Worm (Caenorhabditis elegans) whole organism, L1 larva: ENCODE results near the gene R13A1.3.

Experiments used
- C16A3.4 ChIP-seq: fragments of 150-350 bp; optimal IDR thresholded peaks from 2 replicates; lab custom pipeline; 2014; ENCODE audit warnings: missing biosample characterization, missing genetic modification characterization
- C34B4.2 ChIP-seq: sonication (generic microtip); optimal IDR thresholded peaks from 2 replicates; lab custom pipeline; 2017; ENCODE audit warnings: mild to moderate bottlenecking, missing genetic modification characterization, missing compliant biosample characterization
- F16B12.6 ChIP-seq: fragments of 150-350 bp; optimal IDR thresholded peaks from 2 replicates; lab custom pipeline; 2014; ENCODE audit warnings: missing biosample characterization, missing genetic modification characterization
- alr-1 ChIP-seq: fragments of 200-800 bp; sonication (Bioruptor generic); optimal IDR thresholded peaks from 2 replicates; lab custom pipeline; 2018; ENCODE audit warnings: borderline replicate concordance, mild to moderate bottlenecking, missing genetic modification characterization, missing compliant biosample characterization
- ama-1 ChIP-seq: fragments of 150-350 bp; optimal IDR thresholded peaks from 2 replicates; lab custom pipeline; 2014
- ceh-8 ChIP-seq: fragments of 200-800 bp; sonication (Bioruptor generic); optimal IDR thresholded peaks from 2 replicates; lab custom pipeline; 2018; ENCODE audit warnings: mild to moderate bottlenecking, missing genetic modification characterization, moderate library complexity, missing compliant biosample characterization
- dpl-1 ChIP-seq, 3 experiments: fragments of 150-350 bp in 2 of 3; sonication (generic microtip) in 1 of 3; optimal IDR thresholded peaks; 2 replicates each; lab custom pipeline; 2014 to 2017; ENCODE audit warnings: missing biosample characterization in 3 of 3, missing genetic modification characterization in 3 of 3, missing genetic modification reagents in 3 of 3
- egl-27 ChIP-seq, 2 experiments: fragments of 150-350 bp in 1 of 2; sonication (generic microtip); optimal IDR thresholded peaks; 3 replicates each; lab custom pipeline; 2017 to 2018; ENCODE audit warnings: missing biosample characterization in 2 of 2, missing genetic modification characterization in 2 of 2, missing genetic modification reagents in 2 of 2
- elt-2 ChIP-seq: sonication (generic microtip); optimal IDR thresholded peaks from 2 replicates; lab custom pipeline; 2016; ENCODE audit warnings: missing genetic modification characterization, mild to moderate bottlenecking, inconsistent platforms, missing compliant biosample characterization, missing genetic modification reagents
- ets-5 ChIP-seq: fragments of 200-800 bp; sonication (Bioruptor generic); IDR thresholded peaks from 2 replicates; pipeline ENCODE4 v1.3.6; 2022; ENCODE audit warnings: missing genetic modification characterization, missing compliant biosample characterization
- fkh-8 ChIP-seq: sonication (generic microtip); optimal IDR thresholded peaks from 2 replicates; lab custom pipeline; 2016; ENCODE audit warnings: mild to moderate bottlenecking, missing genetic modification characterization, missing compliant biosample characterization
- fos-1 ChIP-seq: fragments of 150-350 bp; optimal IDR thresholded peaks from 2 replicates; lab custom pipeline; 2014; ENCODE audit warnings: missing biosample characterization, missing genetic modification characterization
- hlh-17 ChIP-seq: fragments of 200-800 bp; sonication (Bioruptor generic); optimal IDR thresholded peaks from 2 replicates; lab custom pipeline; 2018; ENCODE audit warnings: missing genetic modification characterization, mild to moderate bottlenecking, missing compliant biosample characterization, moderate library complexity, borderline replicate concordance
- jun-1 ChIP-seq: fragments of 150-350 bp; optimal IDR thresholded peaks from 2 replicates; lab custom pipeline; 2014; ENCODE audit warnings: missing biosample characterization, missing genetic modification reagents, missing genetic modification characterization
- lin-14 ChIP-seq: fragments of 200-800 bp; sonication (Bioruptor generic); optimal IDR thresholded peaks from 2 replicates; lab custom pipeline; 2018; ENCODE audit warnings: mild to moderate bottlenecking, missing genetic modification characterization, moderate library complexity, missing compliant biosample characterization
- lin-15B ChIP-seq: fragments of 150-350 bp; sonication (generic microtip); optimal IDR thresholded peaks from 3 replicates; lab custom pipeline; 2014; ENCODE audit warnings: missing biosample characterization, missing genetic modification characterization
- lin-35 ChIP-seq, 2 experiments: fragments of 150-350 bp; optimal IDR thresholded peaks; 2 replicates each; lab custom pipeline; 2014; ENCODE audit warnings: missing biosample characterization in 2 of 2, missing genetic modification characterization in 2 of 2, missing genetic modification reagents in 2 of 2
- lir-3 ChIP-seq: sonication (generic microtip); optimal IDR thresholded peaks from 2 replicates; lab custom pipeline; 2016; ENCODE audit warnings: mild to moderate bottlenecking, missing genetic modification characterization, moderate library complexity, missing compliant biosample characterization; ENCODE audit not compliant: poor library complexity
- lsy-2 ChIP-seq, 2 experiments: fragments of 150-350 bp; optimal IDR thresholded peaks; 2 replicates each; lab custom pipeline; 2014; ENCODE audit warnings: missing biosample characterization in 2 of 2, missing genetic modification characterization in 2 of 2
- mab-9 ChIP-seq: fragments of 200-800 bp; sonication (Bioruptor generic); IDR thresholded peaks from 2 replicates; pipeline ENCODE4 v1.3.6; 2022; ENCODE audit warnings: missing genetic modification reagents, missing genetic modification characterization, missing compliant biosample characterization
- mdl-1 ChIP-seq, 2 experiments: fragments of 150-350 bp; optimal IDR thresholded peaks; 2 replicates each; lab custom pipeline; 2014 to 2017; ENCODE audit warnings: missing biosample characterization in 2 of 2, missing genetic modification characterization in 2 of 2, inconsistent platforms in 1 of 2
- mef-2 ChIP-seq: fragments of 150-350 bp; optimal IDR thresholded peaks from 2 replicates; lab custom pipeline; 2014; ENCODE audit warnings: missing biosample characterization, missing genetic modification characterization
- mep-1 ChIP-seq: fragments of 150-350 bp; optimal IDR thresholded peaks from 2 replicates; lab custom pipeline; 2014; ENCODE audit warnings: missing biosample characterization, missing genetic modification characterization
- nhr-20 ChIP-seq: sonication (generic microtip); optimal IDR thresholded peaks from 2 replicates; lab custom pipeline; 2016; ENCODE audit warnings: mild to moderate bottlenecking, missing genetic modification characterization, missing compliant biosample characterization
- nhr-47 ChIP-seq: sonication (generic microtip); optimal IDR thresholded peaks from 2 replicates; lab custom pipeline; 2016; ENCODE audit warnings: mild to moderate bottlenecking, missing genetic modification characterization, moderate library complexity, missing compliant biosample characterization
- nhr-71 ChIP-seq: sonication (generic microtip); optimal IDR thresholded peaks from 2 replicates; lab custom pipeline; 2016; ENCODE audit warnings: mild to moderate bottlenecking, missing genetic modification characterization, moderate library complexity, missing compliant biosample characterization
- nhr-85 ChIP-seq: sonication (generic microtip); peaks from one replicate; lab custom pipeline; 2016; ENCODE audit warnings: missing genetic modification characterization, inconsistent platforms, missing compliant biosample characterization
- pag-3 ChIP-seq: sonication (generic microtip); optimal IDR thresholded peaks from 2 replicates; lab custom pipeline; 2017; ENCODE audit warnings: missing genetic modification characterization, mild to moderate bottlenecking, missing compliant biosample characterization, antibody characterized with exemption, borderline replicate concordance; ENCODE audit not compliant: insufficient read depth
- pqm-1 ChIP-seq: sonication (generic microtip); optimal IDR thresholded peaks from 3 replicates; lab custom pipeline; 2017; ENCODE audit warnings: missing biosample characterization, missing genetic modification characterization
- rnt-1 ChIP-seq: sonication (generic microtip); optimal IDR thresholded peaks from 2 replicates; lab custom pipeline; 2016; ENCODE audit warnings: mild to moderate bottlenecking, missing genetic modification characterization, moderate library complexity, missing compliant biosample characterization
- skn-1 ChIP-seq: fragments of 150-350 bp; optimal IDR thresholded peaks from 2 replicates; lab custom pipeline; 2014; ENCODE audit warnings: missing biosample characterization, missing genetic modification characterization
- snpc-4 ChIP-seq: fragments of 150-350 bp; optimal IDR thresholded peaks from 2 replicates; lab custom pipeline; 2014; ENCODE audit warnings: missing biosample characterization, missing genetic modification characterization
- snu-23 ChIP-seq: sonication (generic microtip); optimal IDR thresholded peaks from 2 replicates; lab custom pipeline; 2016; ENCODE audit warnings: missing genetic modification characterization, missing compliant biosample characterization
- swsn-7 ChIP-seq: sonication (generic microtip); optimal IDR thresholded peaks from 2 replicates; lab custom pipeline; 2016; ENCODE audit warnings: missing genetic modification characterization, missing compliant biosample characterization
- tbx-2 ChIP-seq: sonication (generic microtip); optimal IDR thresholded peaks from 2 replicates; lab custom pipeline; 2016; ENCODE audit warnings: missing genetic modification characterization, missing compliant biosample characterization
- tlp-1 ChIP-seq: fragments of 150-350 bp; optimal IDR thresholded peaks from 2 replicates; lab custom pipeline; 2014; ENCODE audit warnings: missing biosample characterization, missing genetic modification characterization
- unc-130 ChIP-seq: fragments of 150-350 bp; optimal IDR thresholded peaks from 2 replicates; lab custom pipeline; 2017; ENCODE audit warnings: missing biosample characterization, missing genetic modification characterization, inconsistent platforms
- unc-30 ChIP-seq: sonication (generic microtip); optimal IDR thresholded peaks from 2 replicates; lab custom pipeline; 2017; ENCODE audit warnings: missing biosample characterization, missing genetic modification characterization
- unc-98 ChIP-seq: fragments of 200-800 bp; sonication (Bioruptor generic); IDR thresholded peaks from 2 replicates; pipeline ENCODE4 v1.3.6; 2022; ENCODE audit warnings: missing genetic modification characterization, missing compliant biosample characterization
- vab-15 ChIP-seq: sonication (generic microtip); optimal IDR thresholded peaks from 2 replicates; lab custom pipeline; 2017; ENCODE audit warnings: missing genotype, mild to moderate bottlenecking, missing genetic modification characterization, missing compliant biosample characterization
- zag-1 ChIP-seq: fragments of 150-350 bp; optimal IDR thresholded peaks from 2 replicates; lab custom pipeline; 2014; ENCODE audit warnings: missing biosample characterization, missing genetic modification characterization
- ztf-11 ChIP-seq, 2 experiments: sonication (generic microtip); optimal IDR thresholded peaks; 2 replicates each; lab custom pipeline; 2016 to 2017; ENCODE audit warnings: missing genetic modification characterization in 2 of 2, missing biosample characterization in 1 of 2, missing compliant biosample characterization in 1 of 2
- ztf-4 ChIP-seq: fragments of 150-350 bp; optimal IDR thresholded peaks from 2 replicates; lab custom pipeline; 2014; ENCODE audit warnings: missing biosample characterization, missing genetic modification characterization

R13A1.3 gene

ce11 chrIV:7240564-7240963 is 36.8 kb downstream of the R13A1.3 start:
- TF ChIP-seq F16B12.6 (tag; lab: Kevin White, UChicago) = no peak
- no peak for TF ChIP-seq skn-1 (tag; lab: Kevin White, UChicago)
- no peak for TF ChIP-seq snu-23 (GFP tag; lab: Kevin White, UChicago)
- TF ChIP-seq swsn-7 (tag; lab: Kevin White, UChicago) = no peak
- no peak for TF ChIP-seq ets-5 (GFP tag; lab: Robert Waterston, UW)
- no peak for TF ChIP-seq pag-3 (tag; lab: Kevin White, UChicago)
- no peak for TF ChIP-seq nhr-85 (tag; lab: Kevin White, UChicago)

DNA sequence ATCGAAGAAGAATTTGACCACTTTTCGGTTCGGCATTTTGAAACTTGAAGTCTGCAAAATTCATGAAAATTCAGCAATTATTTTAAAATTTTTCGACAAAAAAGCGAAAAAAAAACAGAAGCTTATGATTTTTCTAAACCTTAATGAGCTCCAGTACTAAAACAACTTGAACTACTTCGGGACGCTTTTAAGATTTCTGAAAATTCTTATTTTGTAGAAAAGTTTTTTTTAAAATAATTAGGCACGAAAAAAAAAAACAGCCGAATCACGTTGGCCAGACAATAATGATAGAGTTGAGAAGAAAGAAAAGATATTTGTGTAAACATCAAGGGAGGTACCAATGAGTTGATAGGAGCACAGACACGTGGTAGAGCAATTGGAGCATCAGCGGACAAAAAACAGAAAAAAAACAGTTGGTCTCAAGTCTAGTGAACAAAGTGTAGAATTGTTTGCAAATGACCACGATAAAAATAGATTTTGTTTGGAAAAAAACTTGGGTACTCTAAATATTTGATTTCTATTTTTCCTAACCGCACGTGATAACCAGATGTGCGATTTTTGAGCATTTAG is 38.5 kb downstream of the R13A1.3 start, which contains the start of gene gstk-2:
Gene gstk-2 (minus strand): TSS at position 51 of the 570 bp plus-strand sequence.
- TF ChIP-seq unc-130 (tag; lab: Kevin White, UChicago) (peak; percentile 56), lir-3 (tag; lab: Kevin White, UChicago) (no peak), lin-35 (GFP tag; optimal IDR thresholded peaks at IDR 0.05; lab: Kevin White, UChicago) (peak in 1 of 2 experiments; percentile 10), F16B12.6 (tag; lab: Kevin White, UChicago) (no peak), lsy-2 (tag; optimal IDR thresholded peaks at IDR 0.05; lab: Kevin White, UChicago) (peak in 1 of 2 experiments; percentile 37), nhr-20 (tag; lab: Kevin White, UChicago) (peak; percentile 53), C16A3.4 (tag; lab: Kevin White, UChicago) (peak; percentile 14), unc-98 (GFP tag; lab: Robert Waterston, UW) (no peak), snu-23 (GFP tag; lab: Kevin White, UChicago) (peak; percentile 41), elt-2 (tag; lab: Kevin White, UChicago) (peak; percentile 15), nhr-71 (tag; lab: Kevin White, UChicago) (peak; percentile 74), nhr-47 (tag; lab: Kevin White, UChicago) (no peak), tbx-2 (tag; lab: Kevin White, UChicago) (peak; percentile 29), mef-2 (tag; lab: Kevin White, UChicago) (peak; percentile 51), mdl-1 (tag; optimal IDR thresholded peaks at IDR 0.05; lab: Kevin White, UChicago) (peak in 1 of 2 experiments; percentile 79), egl-27 (tag; optimal IDR thresholded peaks at IDR 0.05; lab: Kevin White, UChicago) (no peak), nhr-85 (tag; lab: Kevin White, UChicago) (peak; percentile 12), lin-14 (GFP tag; lab: Kevin White, UChicago) (peak; percentile 75), rnt-1 (tag; lab: Kevin White, UChicago) (peak; percentile 59)

ce11 chrIV:7243913-7244312 is 40.1 kb downstream of the R13A1.3 start, which contains the start of gene afmd-1:
TSS of gene afmd-1 (plus strand) at chrIV:7244228.
- TF ChIP-seq F16B12.6 (tag; lab: Kevin White, UChicago) (no peak), ztf-11 (tag; optimal IDR thresholded peaks at IDR 0.05; lab: Kevin White, UChicago) (no peak), lin-15B (no peak), lsy-2 (tag; optimal IDR thresholded peaks at IDR 0.05; lab: Kevin White, UChicago) (no peak), fos-1 (tag; lab: Kevin White, UChicago) (no peak), ztf-4 (no peak), pqm-1 (tag; lab: Kevin White, UChicago) (no peak), dpl-1 (GFP tag; optimal IDR thresholded peaks at IDR 0.05; lab: Kevin White, UChicago) (no peak), swsn-7 (tag; lab: Kevin White, UChicago) (no peak), alr-1 (tag; lab: Kevin White, UChicago) (no peak)

- TF ChIP-seq nhr-20 (tag; lab: Kevin White, UChicago) (no peak), mdl-1 (tag; optimal IDR thresholded peaks at IDR 0.05; lab: Kevin White, UChicago) (no peak), vab-15 (tag; lab: Kevin White, UChicago) (no peak), unc-30 (tag; lab: Kevin White, UChicago) (no peak), lin-15B (no peak), nhr-85 (tag; lab: Kevin White, UChicago) (no peak), ama-1 (no peak), mep-1 (no peak), tlp-1 (tag; lab: Kevin White, UChicago) (no peak), mab-9 (GFP tag; lab: Robert Waterston, UW) (no peak), swsn-7 (tag; lab: Kevin White, UChicago) (no peak), snpc-4 (no peak), C34B4.2 (tag; lab: Kevin White, UChicago) (no peak), jun-1 (no peak), zag-1 (tag; lab: Kevin White, UChicago) (no peak), ceh-8 (GFP tag; lab: Kevin White, UChicago) (no peak), hlh-17 (GFP tag; lab: Kevin White, UChicago) (no peak), mef-2 (tag; lab: Kevin White, UChicago) (no peak), fkh-8 (tag; lab: Kevin White, UChicago) (no peak)
Measured at ce11 chrIV:7245592-7245991, 41.8 kb downstream of the R13A1.3 start.
